Worm (Caenorhabditis elegans) whole organism, late embryonic: ENCODE measurements around the gene K10D11.4.

Source experiments
- ceh-6 ChIP-seq: fragments of 200-800 bp; sonication (Bioruptor generic); optimal IDR thresholded peaks from 2 replicates; lab custom pipeline; 2018; ENCODE audit warnings: mild to moderate bottlenecking, missing genetic modification characterization, missing compliant biosample characterization
- unc-86 ChIP-seq: sonication (generic microtip); optimal IDR thresholded peaks from 2 replicates; lab custom pipeline; 2016; ENCODE audit warnings: missing genetic modification characterization, missing compliant biosample characterization

- TF ChIP-seq unc-86 (tag; lab: Kevin White, UChicago) = no peak
- TF ChIP-seq ceh-6 = no peak
Observed at ce11 chrIV:13032153-13032552, 37.9 kb upstream of the K10D11.4 start.
